Worm (Caenorhabditis elegans) whole organism, L4/young adult: Measurements from ENCODE around the gene mam-7.

ENCODE experiments used
- W03F9.2 ChIP-seq: fragments of 150-350 bp; optimal IDR thresholded peaks from 2 replicates; lab custom pipeline; 2014; ENCODE audit warnings: missing biosample characterization, missing genetic modification characterization
- dao-5 ChIP-seq: sonication (generic microtip); optimal IDR thresholded peaks from 2 replicates; lab custom pipeline; 2016; ENCODE audit warnings: missing genotype, missing genetic modification characterization, moderate library complexity, missing compliant biosample characterization
- him-1 ChIP-seq: sonication (generic microtip); optimal IDR thresholded peaks from 2 replicates; lab custom pipeline; 2016; ENCODE audit warnings: missing genotype, missing genetic modification reagents, missing genetic modification characterization, missing compliant biosample characterization

mam-7 gene

ce11 chrIII:9905307-9905706, 12.4 kb downstream of the mam-7 start:
- TF ChIP-seq W03F9.2 (tag; lab: Kevin White, UChicago) (no peak), him-1 (tag; lab: Kevin White, UChicago) (peak; percentile 37)

DNA sequence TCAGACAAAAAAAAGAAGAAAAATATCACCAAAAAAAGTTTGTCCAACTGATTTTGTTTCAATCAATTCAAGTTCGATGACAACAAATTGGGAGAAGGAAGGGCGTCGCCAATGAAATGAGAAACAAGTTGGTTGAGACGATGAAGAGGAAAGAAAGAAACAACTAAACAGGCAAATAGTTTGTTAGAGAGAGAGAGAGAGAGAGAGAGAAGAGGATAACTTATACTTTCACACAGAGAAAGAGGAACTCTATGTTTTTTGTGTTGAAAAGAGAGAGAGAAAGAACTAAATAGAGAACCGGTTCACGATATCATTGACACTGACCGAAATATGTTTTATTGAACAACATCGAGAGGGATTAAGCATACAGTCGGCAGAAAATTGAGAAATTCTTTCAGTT, 14.6 kb downstream of the mam-7 start:
- TF ChIP-seq dao-5 (tag; lab: Kevin White, UChicago) (no peak), W03F9.2 (tag; lab: Kevin White, UChicago) (no peak), him-1 (tag; lab: Kevin White, UChicago) (no peak)

- TF ChIP-seq him-1 (tag; lab: Kevin White, UChicago), result no peak
- no peak for TF ChIP-seq dao-5 (tag; lab: Kevin White, UChicago)
- no peak for TF ChIP-seq W03F9.2 (tag; lab: Kevin White, UChicago)
Observed at ce11 chrIII:9908769-9909168, 15.8 kb downstream of the mam-7 start.

DNA sequence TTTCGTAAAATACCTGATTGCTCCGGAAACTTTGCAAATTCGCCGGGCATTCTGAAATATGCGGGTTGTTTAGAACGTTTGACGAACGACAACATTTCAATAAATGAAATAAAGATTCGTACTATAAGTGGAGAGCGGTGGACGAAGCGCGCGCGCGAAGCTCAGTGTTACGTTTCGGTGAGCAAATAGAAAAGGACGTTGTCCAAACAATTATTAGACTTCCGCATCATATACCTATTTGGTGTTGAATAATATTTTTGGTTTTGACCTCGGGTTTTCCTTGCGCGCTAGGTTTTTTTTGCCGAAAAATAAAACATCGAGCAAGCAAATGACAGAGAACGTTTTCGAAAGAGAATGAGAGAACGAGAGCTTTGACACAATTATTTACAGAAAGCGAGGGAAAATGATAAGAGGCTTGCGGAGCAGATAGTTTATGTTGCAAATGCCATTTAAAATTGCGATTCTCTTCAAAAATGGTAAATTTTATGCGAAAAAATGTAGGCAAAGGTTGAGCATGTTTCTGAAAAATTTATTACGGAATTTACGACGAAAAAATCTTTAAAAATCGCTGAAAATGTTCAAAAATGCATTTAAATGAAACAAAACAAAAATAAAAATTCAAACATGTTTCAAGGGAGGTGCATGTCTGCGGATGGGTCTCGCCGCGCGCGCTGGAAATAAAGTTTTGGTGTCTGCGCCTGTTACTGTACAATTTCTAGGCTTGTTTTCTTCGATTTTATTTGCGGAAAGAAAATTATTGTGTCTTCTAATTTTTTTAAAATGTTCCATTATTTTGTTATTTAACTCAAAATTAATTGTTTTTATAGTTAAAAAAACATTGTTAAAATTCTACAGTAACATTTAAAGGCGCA, 17.9 kb downstream of the mam-7 start, which contains the start of the genes cyld-1 and F40F12.9:
Gene cyld-1, minus strand, starts transcription at position 51 of the 872 bp plus-strand sequence.
Gene F40F12.9, plus strand, starts transcription at position 721 of the 872 bp plus-strand sequence.
- no peak for TF ChIP-seq him-1 (tag; lab: Kevin White, UChicago)
- TF ChIP-seq W03F9.2 (tag; lab: Kevin White, UChicago), result peak; percentile 17

ce11 chrIII:9912501-9912900, 19.5 kb downstream of the mam-7 start:
- TF ChIP-seq W03F9.2 (tag; lab: Kevin White, UChicago) (no peak), dao-5 (tag; lab: Kevin White, UChicago) (no peak), him-1 (tag; lab: Kevin White, UChicago) (no peak)

DNA sequence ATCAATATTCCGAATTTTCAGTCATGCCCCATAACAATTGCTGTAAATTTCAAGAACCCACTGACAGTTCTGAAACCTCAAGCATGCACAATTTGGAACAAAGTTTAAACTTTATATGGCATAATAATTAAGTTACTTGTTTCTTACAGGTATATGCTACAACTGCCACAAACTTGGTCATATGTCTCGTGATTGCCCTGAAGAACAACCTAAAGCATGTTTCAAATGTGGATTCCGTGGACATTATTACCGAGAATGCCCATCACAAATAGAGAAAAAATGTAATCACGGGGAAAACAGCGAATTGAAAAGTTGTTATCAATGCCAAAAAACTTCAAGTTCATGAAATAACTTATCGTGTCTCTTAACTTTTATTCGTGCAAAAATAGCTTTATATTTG, 20.0 kb downstream of the mam-7 start:
- TF ChIP-seq him-1 (tag; lab: Kevin White, UChicago), result no peak

ce11 chrIII:9913722-9914121, 20.8 kb downstream of the mam-7 start, which contains the start of gene cbp-3:
TSS of gene cbp-3 (plus strand) at chrIII:9913993.
- TF ChIP-seq dao-5 (tag; lab: Kevin White, UChicago), result no peak
- no peak for TF ChIP-seq him-1 (tag; lab: Kevin White, UChicago)
- no peak for TF ChIP-seq W03F9.2 (tag; lab: Kevin White, UChicago)

DNA sequence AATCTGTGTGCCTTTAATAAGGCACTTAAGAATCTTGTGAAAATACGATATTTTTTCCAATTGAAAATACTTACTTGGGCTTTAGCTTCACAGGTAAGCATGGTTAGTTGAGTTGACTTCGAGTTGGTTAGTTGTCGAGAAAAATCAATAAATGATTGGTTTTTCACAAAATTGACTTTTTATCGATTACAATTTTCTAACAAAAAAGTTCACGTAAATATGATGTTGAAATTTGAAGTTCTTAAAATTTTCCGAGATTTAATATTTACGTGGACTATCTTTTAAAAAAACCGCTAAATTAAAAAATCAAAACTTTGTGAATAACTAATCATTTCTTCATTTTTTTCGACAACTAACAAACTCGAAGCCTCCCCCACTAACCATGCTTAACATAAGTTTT, 27.8 kb downstream of the mam-7 start, which contains the start of gene F40F12.3:
Gene F40F12.3, minus strand, starts transcription at position 101 of the 400 bp plus-strand sequence.
- no peak for TF ChIP-seq dao-5 (tag; lab: Kevin White, UChicago)
- no peak for TF ChIP-seq W03F9.2 (tag; lab: Kevin White, UChicago)
- no peak for TF ChIP-seq him-1 (tag; lab: Kevin White, UChicago)

- no peak for TF ChIP-seq W03F9.2 (tag; lab: Kevin White, UChicago)
- no peak for TF ChIP-seq dao-5 (tag; lab: Kevin White, UChicago)
Observed at ce11 chrIII:9922310-9922709, 29.4 kb downstream of the mam-7 start.

- TF ChIP-seq W03F9.2 (tag; lab: Kevin White, UChicago) (no peak), him-1 (tag; lab: Kevin White, UChicago) (no peak), dao-5 (tag; lab: Kevin White, UChicago) (no peak)
Observed at ce11 chrIII:9922874-9923273, 29.9 kb downstream of the mam-7 start, which contains the start of gene cbp-2. TSS of gene cbp-2 (plus strand) at chrIII:9923174.

- no peak for TF ChIP-seq dao-5 (tag; lab: Kevin White, UChicago)
- no peak for TF ChIP-seq him-1 (tag; lab: Kevin White, UChicago)
- TF ChIP-seq W03F9.2 (tag; lab: Kevin White, UChicago), result no peak
Observed at ce11 chrIII:9926650-9927049, 33.7 kb downstream of the mam-7 start, which contains the start of gene ttr-3. TSS of gene ttr-3 (minus strand) at chrIII:9926750.

DNA sequence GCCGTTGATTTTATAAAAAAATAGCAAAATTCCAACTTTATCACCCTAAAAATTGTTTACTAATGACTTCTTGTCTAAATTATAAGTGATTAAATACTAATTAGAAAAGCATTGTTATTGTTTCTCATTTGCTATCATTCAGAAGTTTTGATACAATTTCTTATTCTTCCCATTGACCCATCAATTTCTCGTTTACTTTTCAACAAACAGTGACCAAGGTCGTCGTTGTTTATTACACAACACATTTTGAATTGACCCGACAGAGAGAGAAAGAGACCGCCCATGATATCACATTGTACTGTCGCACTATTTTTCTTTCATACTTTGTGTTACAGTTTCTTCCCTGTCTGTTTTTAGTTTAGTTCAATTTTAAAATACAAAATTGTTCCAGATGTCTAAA, 34.4 kb downstream of the mam-7 start, which contains the start of gene ttr-2:
Gene ttr-2, plus strand, starts transcription at position 392 of the 400 bp plus-strand sequence.
- no peak for TF ChIP-seq him-1 (tag; lab: Kevin White, UChicago)
- no peak for TF ChIP-seq W03F9.2 (tag; lab: Kevin White, UChicago)
- TF ChIP-seq dao-5 (tag; lab: Kevin White, UChicago), result no peak

ce11 chrIII:9928777-9929176, 35.8 kb downstream of the mam-7 start, which contains the start of gene ttr-1:
TSS of gene ttr-1 (plus strand) at chrIII:9929077.
- no peak for TF ChIP-seq dao-5 (tag; lab: Kevin White, UChicago)
- no peak for TF ChIP-seq him-1 (tag; lab: Kevin White, UChicago)
- TF ChIP-seq W03F9.2 (tag; lab: Kevin White, UChicago), result no peak

DNA sequence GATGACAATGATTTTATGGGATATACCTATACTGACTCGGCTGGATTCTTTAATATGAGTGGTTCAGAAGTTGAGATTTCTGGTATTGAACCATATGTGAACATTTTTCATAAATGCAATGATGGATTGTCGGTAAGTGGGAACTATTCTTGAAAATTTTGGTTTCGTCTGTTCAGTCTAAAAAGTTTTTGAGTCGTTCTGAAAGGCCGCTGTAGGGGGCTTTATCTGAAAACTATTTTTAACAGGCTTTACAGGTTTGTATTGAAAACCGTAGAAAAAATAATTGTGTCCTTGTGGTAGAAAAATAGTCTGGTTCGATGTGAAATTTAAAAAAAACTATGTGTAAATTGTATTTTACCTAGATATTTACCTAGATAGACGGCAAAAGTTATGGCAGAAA, 36.6 kb downstream of the mam-7 start:
- TF ChIP-seq him-1 (tag; lab: Kevin White, UChicago) (no peak), dao-5 (tag; lab: Kevin White, UChicago) (no peak), W03F9.2 (tag; lab: Kevin White, UChicago) (no peak)
